Worm (Caenorhabditis elegans) whole organism, L4/young adult: ENCODE results near the gene clhm-1.

ENCODE experiments used
- W03F9.2 ChIP-seq: fragments of 150-350 bp; optimal IDR thresholded peaks from 2 replicates; lab custom pipeline; 2014; ENCODE audit warnings: missing biosample characterization, missing genetic modification characterization
- dao-5 ChIP-seq: sonication (generic microtip); optimal IDR thresholded peaks from 2 replicates; lab custom pipeline; 2016; ENCODE audit warnings: missing genotype, missing genetic modification characterization, moderate library complexity, missing compliant biosample characterization
- him-1 ChIP-seq: sonication (generic microtip); optimal IDR thresholded peaks from 2 replicates; lab custom pipeline; 2016; ENCODE audit warnings: missing genotype, missing genetic modification reagents, missing genetic modification characterization, missing compliant biosample characterization

DNA sequence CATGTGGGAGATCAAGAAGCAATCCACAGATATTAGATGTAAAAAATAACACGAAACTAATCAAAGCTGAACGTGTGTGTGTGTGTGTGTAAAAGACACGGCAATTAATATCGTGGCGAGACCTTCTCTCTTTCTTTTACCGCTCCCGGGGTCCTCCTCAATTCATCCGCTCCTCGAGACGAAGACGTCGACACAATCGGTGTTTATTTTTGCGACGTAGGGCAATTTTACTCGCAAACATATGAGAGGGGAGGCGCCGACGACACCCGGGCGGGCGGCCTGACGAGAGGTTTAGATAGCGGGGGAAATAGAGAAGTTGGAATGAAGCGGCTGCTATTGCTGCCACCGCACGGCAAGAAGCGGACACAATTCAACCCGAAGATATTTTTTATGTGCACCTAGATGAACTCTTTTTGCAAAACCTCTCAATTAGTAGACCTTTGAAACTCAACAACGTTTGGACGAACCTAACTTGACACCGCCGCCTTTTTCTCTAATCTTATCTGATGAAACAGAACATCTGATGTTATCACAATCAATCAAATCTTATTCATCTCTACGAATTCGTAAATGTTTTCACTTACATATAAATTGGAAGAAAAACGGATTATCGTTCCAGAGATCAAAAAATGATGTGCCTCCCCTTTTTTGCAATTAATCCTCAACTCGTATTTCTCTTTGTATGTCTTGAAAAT lies 38.0 kb downstream of the clhm-1 start:
- TF ChIP-seq dao-5 (no peak), him-1 (no peak), W03F9.2 (no peak)
